Worm (Caenorhabditis elegans): ENCODE data around the gene tank-1.

- TF ChIP-seq alr-1 (tag; optimal IDR thresholded peaks at IDR 0.05) (no peak), Y55F3AM.14 (GFP tag; optimal IDR thresholded peaks at IDR 0.05) (no peak), nhr-6 (tag; optimal IDR thresholded peaks at IDR 0.05) (no peak), nhr-12 (tag; optimal IDR thresholded peaks at IDR 0.05) (no peak), lin-13 (GFP tag; optimal IDR thresholded peaks at IDR 0.05) (no peak), nhr-25 (tag; optimal IDR thresholded peaks at IDR 0.05) (no peak), elt-3 (tag; optimal IDR thresholded peaks at IDR 0.05) (no peak), fos-1 (tag; optimal IDR thresholded peaks at IDR 0.05) (no peak), nhr-11 (tag; optimal IDR thresholded peaks at IDR 0.05) (no peak), snpc-4 (tag; optimal IDR thresholded peaks at IDR 0.05) (no peak), ztf-11 (tag; optimal IDR thresholded peaks at IDR 0.05) (no peak)
These were observed 7.6 kb downstream of the tank-1 start for ce11 chrV:1277926-1278325.
